Worm (Caenorhabditis elegans) whole organism, late embryonic: ENCODE results near the gene zipt-9.

ENCODE experiments used
- ahr-1 ChIP-seq: sonication (generic microtip); optimal IDR thresholded peaks from 2 replicates; lab custom pipeline; 2016; ENCODE audit warnings: missing genetic modification characterization, missing compliant biosample characterization
- lim-6 ChIP-seq: sonication (generic microtip); optimal IDR thresholded peaks from 2 replicates; lab custom pipeline; 2016; ENCODE audit warnings: missing genetic modification characterization, missing compliant biosample characterization
- lin-11 ChIP-seq: fragments of 200-800 bp; sonication (Bioruptor generic); optimal IDR thresholded peaks from 2 replicates; lab custom pipeline; 2018; ENCODE audit warnings: mild to moderate bottlenecking, missing genetic modification characterization, missing compliant biosample characterization
- nfya-1 ChIP-seq: sonication (generic microtip); optimal IDR thresholded peaks from 2 replicates; lab custom pipeline; 2017; ENCODE audit warnings: missing genetic modification characterization, mild to moderate bottlenecking, missing compliant biosample characterization, antibody characterized with exemption, moderate library complexity
- sox-2 ChIP-seq: fragments of 200-800 bp; sonication (Bioruptor generic); IDR thresholded peaks from 2 replicates; pipeline ENCODE4 v1.3.6; 2022; ENCODE audit warnings: missing genetic modification reagents, missing genetic modification characterization, missing compliant biosample characterization
- tbx-7 ChIP-seq: sonication (generic microtip); optimal IDR thresholded peaks from 2 replicates; lab custom pipeline; 2016; ENCODE audit warnings: missing genotype, missing genetic modification characterization, missing compliant biosample characterization

DNA sequence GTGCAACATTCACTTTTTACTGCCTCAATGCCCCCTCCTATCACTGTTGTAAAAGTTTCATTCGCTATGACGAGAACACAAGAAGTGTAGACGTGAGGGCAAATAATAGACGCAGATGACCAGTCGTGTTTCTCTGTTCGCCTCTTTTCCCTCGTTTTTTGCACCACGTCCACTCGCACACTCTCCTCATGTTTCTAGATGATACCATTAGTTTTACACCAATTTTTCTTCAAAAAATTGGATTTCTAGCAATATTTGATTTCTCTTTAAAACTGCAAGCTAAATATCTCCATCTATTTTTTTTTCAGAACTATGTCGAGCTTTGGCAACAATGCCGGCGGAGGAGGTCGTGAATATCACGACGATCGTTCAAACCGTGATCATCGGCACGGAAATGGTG lies 50.0 kb downstream of the zipt-9 start, which contains the start of gene rde-12:
- no peak for TF ChIP-seq ahr-1 (tag; lab: Kevin White, UChicago)
- TF ChIP-seq nfya-1 (tag; lab: Kevin White, UChicago): no peak
- TF ChIP-seq sox-2 (GFP tag; lab: Robert Waterston, UW): no peak
- no peak for TF ChIP-seq lim-6 (tag; lab: Kevin White, UChicago)
- TF ChIP-seq tbx-7 (tag; lab: Kevin White, UChicago): no peak
- TF ChIP-seq lin-11: no peak
